Fruit fly (Drosophila melanogaster): ENCODE results near the gene CG15506.

Gene CG15506

dm6 chr3R:29718363-29718762 is at the start of gene CG15506:
Gene CG15506 (plus strand): TSS chr3R:29718663.
- TF ChIP-seq CG8478 (optimal IDR thresholded peaks at IDR 0.05) (no peak), CTCF (optimal IDR thresholded peaks at IDR 0.05) (no peak)

- no peak for TF ChIP-seq CTCF (optimal IDR thresholded peaks at IDR 0.05)
- no peak for TF ChIP-seq CG8478 (optimal IDR thresholded peaks at IDR 0.05)
These were observed 49.7 kb upstream of the CG15506 start, which contains the start of the genes ppk20 and ppk30 for dm6 chr3R:29668777-29669176. Gene ppk20 (minus strand): TSS chr3R:29668877. Gene ppk30 (plus strand): TSS chr3R:29669149.

- no peak for TF ChIP-seq CTCF (optimal IDR thresholded peaks at IDR 0.05)
- no peak for TF ChIP-seq CG8478 (optimal IDR thresholded peaks at IDR 0.05)
These were observed 47.3 kb upstream of the CG15506 start, which contains the start of gene Obp99a for dm6 chr3R:29671060-29671707. Gene Obp99a (plus strand): TSS chr3R:29671657.

dm6 chr3R:29672156-29672555 is 46.3 kb upstream of the CG15506 start, which contains the start of gene ppk19:
Gene ppk19 (plus strand): TSS chr3R:29672456.
- TF ChIP-seq CG8478 (optimal IDR thresholded peaks at IDR 0.05) (no peak), CTCF (optimal IDR thresholded peaks at IDR 0.05) (no peak)

- TF ChIP-seq CTCF (optimal IDR thresholded peaks at IDR 0.05) (no peak), CG8478 (optimal IDR thresholded peaks at IDR 0.05) (no peak)
These were observed 43.1 kb upstream of the CG15506 start, which contains the start of the genes Bub3 and Cap-D2 for dm6 chr3R:29675333-29675732. Gene Bub3 (minus strand): TSS chr3R:29675421. Gene Cap-D2 (plus strand): TSS chr3R:29675651.

dm6 chr3R:29681241-29681640 is 37.2 kb upstream of the CG15506 start:
- TF ChIP-seq CG8478 (optimal IDR thresholded peaks at IDR 0.05) (no peak), CTCF (optimal IDR thresholded peaks at IDR 0.05) (no peak)

- TF ChIP-seq CTCF (optimal IDR thresholded peaks at IDR 0.05) (peak in 1 of 2 experiments; percentile 13), CG8478 (optimal IDR thresholded peaks at IDR 0.05) (no peak)
These were observed 36.3 kb upstream of the CG15506 start, which contains the start of the genes CG7582 and Gycalpha99B for dm6 chr3R:29682152-29682600. Gene CG7582 (minus strand): TSS chr3R:29682278. Gene Gycalpha99B (plus strand): TSS chr3R:29682503.

dm6 chr3R:29686698-29687097 is 31.8 kb upstream of the CG15506 start:
- TF ChIP-seq CTCF (optimal IDR thresholded peaks at IDR 0.05) (no peak), CG8478 (optimal IDR thresholded peaks at IDR 0.05) (no peak)

dm6 chr3R:29689211-29689610 is 29.3 kb upstream of the CG15506 start, which contains the start of gene Obp99c:
Gene Obp99c (minus strand): TSS chr3R:29689311.
- no peak for TF ChIP-seq CTCF (optimal IDR thresholded peaks at IDR 0.05)
- no peak for TF ChIP-seq CG8478 (optimal IDR thresholded peaks at IDR 0.05)

dm6 chr3R:29689833-29690538 is 28.5 kb upstream of the CG15506 start:
- no peak for TF ChIP-seq CG8478 (optimal IDR thresholded peaks at IDR 0.05)
- no peak for TF ChIP-seq CTCF (optimal IDR thresholded peaks at IDR 0.05)

- no peak for TF ChIP-seq CTCF (optimal IDR thresholded peaks at IDR 0.05)
- TF ChIP-seq CG8478 (optimal IDR thresholded peaks at IDR 0.05), result no peak
These were observed 28.0 kb upstream of the CG15506 start for dm6 chr3R:29690539-29690852.

dm6 chr3R:29690960-29691527 is 27.4 kb upstream of the CG15506 start:
- TF ChIP-seq CTCF (optimal IDR thresholded peaks at IDR 0.05), result no peak
- TF ChIP-seq CG8478 (optimal IDR thresholded peaks at IDR 0.05), result no peak

dm6 chr3R:29692009-29692641 is 26.3 kb upstream of the CG15506 start, which contains the start of gene dmrt99B:
Gene dmrt99B (plus strand): TSS chr3R:29692591.
- TF ChIP-seq CG8478 (optimal IDR thresholded peaks at IDR 0.05) (no peak), CTCF (optimal IDR thresholded peaks at IDR 0.05) (no peak)

dm6 chr3R:29695744-29696143 is 22.7 kb upstream of the CG15506 start:
- no peak for TF ChIP-seq CG8478 (optimal IDR thresholded peaks at IDR 0.05)
- TF ChIP-seq CTCF (optimal IDR thresholded peaks at IDR 0.05), result no peak

- TF ChIP-seq CG8478 (optimal IDR thresholded peaks at IDR 0.05) (no peak), CTCF (optimal IDR thresholded peaks at IDR 0.05) (no peak)
These were observed 22.1 kb upstream of the CG15506 start for dm6 chr3R:29696359-29696758.
